Worm (Caenorhabditis elegans): ENCODE data around the gene C31H1.1.

- no peak for TF ChIP-seq skn-1 (tag; optimal IDR thresholded peaks at IDR 0.05)
- no peak for TF ChIP-seq mdl-1 (tag; optimal IDR thresholded peaks at IDR 0.05)
- TF ChIP-seq zag-1 (tag; optimal IDR thresholded peaks at IDR 0.05): no peak
- no peak for TF ChIP-seq mab-5 (tag; optimal IDR thresholded peaks at IDR 0.05)
- no peak for TF ChIP-seq nhr-77 (tag; optimal IDR thresholded peaks at IDR 0.05)
- no peak for TF ChIP-seq unc-39 (tag; optimal IDR thresholded peaks at IDR 0.05)
- no peak for TF ChIP-seq nhr-12 (tag; optimal IDR thresholded peaks at IDR 0.05)
- TF ChIP-seq egl-27 (tag; optimal IDR thresholded peaks at IDR 0.05): no peak
- TF ChIP-seq lin-39 (tag; optimal IDR thresholded peaks at IDR 0.05): no peak
These were observed 16.9 kb downstream of the C31H1.1 start, which contains the start of gene oops-1 for ce11 chrIV:5814092-5814650.
